Worm (Caenorhabditis elegans): ENCODE measurements around the gene Y81B9A.1.

- no peak for TF ChIP-seq ref-1 (GFP tag; conservative IDR thresholded peaks at IDR 0.05)
- no peak for TF ChIP-seq med-1 (GFP tag; optimal IDR thresholded peaks at IDR 0.05; ENCODE audit: insufficient read depth)
- no peak for TF ChIP-seq ztf-29 (GFP tag; IDR thresholded peaks at IDR 0.05)
Observed at ce11 chrX:9226904-9227303, 34.7 kb downstream of the Y81B9A.1 start.
